Worm (Caenorhabditis elegans) whole organism, L4 larva: ENCODE results near the gene cyp-35A3.

Experiments used
- Y105C5A.15 ChIP-seq: fragments of 200-800 bp; sonication (Bioruptor generic); IDR thresholded peaks from 2 replicates; pipeline ENCODE4 v1.3.6; 2022; ENCODE audit warnings: missing genetic modification characterization, missing compliant biosample characterization
- ceh-62 ChIP-seq: sonication (generic microtip); optimal IDR thresholded peaks from 2 replicates; lab custom pipeline; 2017; ENCODE audit warnings: missing biosample characterization, missing genetic modification characterization
- egl-27 ChIP-seq: sonication (generic microtip); optimal IDR thresholded peaks from 3 replicates; lab custom pipeline; 2017; ENCODE audit warnings: missing biosample characterization, missing genetic modification reagents, missing genetic modification characterization
- lin-13 ChIP-seq: fragments of 150-350 bp; optimal IDR thresholded peaks from 2 replicates; lab custom pipeline; 2014; ENCODE audit warnings: missing biosample characterization, missing genetic modification reagents, missing genetic modification characterization
- lsy-2 ChIP-seq, 2 experiments: fragments of 150-350 bp in 1 of 2; sonication (generic microtip) in 1 of 2; optimal IDR thresholded peaks; 2 replicates each; lab custom pipeline; 2014 to 2017; ENCODE audit warnings: missing biosample characterization in 2 of 2, missing genetic modification characterization in 2 of 2
- nhr-237 ChIP-seq: sonication (generic microtip); optimal IDR thresholded peaks from 2 replicates; lab custom pipeline; 2017; ENCODE audit warnings: missing biosample characterization, missing genetic modification characterization
- nhr-76 ChIP-seq: fragments of 150-350 bp; optimal IDR thresholded peaks from 2 replicates; lab custom pipeline; 2014; ENCODE audit warnings: missing biosample characterization, missing genetic modification characterization
- rbr-2 ChIP-seq: sonication (generic microtip); optimal IDR thresholded peaks from 2 replicates; lab custom pipeline; 2016; ENCODE audit warnings: missing genotype, missing genetic modification characterization, missing compliant biosample characterization
- tag-97 ChIP-seq: fragments of 200-800 bp; sonication (Bioruptor generic); IDR thresholded peaks from 2 replicates; pipeline ENCODE4 v1.3.6; 2022; ENCODE audit warnings: missing genetic modification characterization, missing compliant biosample characterization
- zag-1 ChIP-seq: fragments of 150-350 bp; optimal IDR thresholded peaks from 2 replicates; lab custom pipeline; 2014; ENCODE audit warnings: missing biosample characterization, missing genetic modification characterization
- ztf-11 ChIP-seq: fragments of 150-350 bp; optimal IDR thresholded peaks from 2 replicates; lab custom pipeline; 2014; ENCODE audit warnings: missing biosample characterization, missing genetic modification characterization

DNA sequence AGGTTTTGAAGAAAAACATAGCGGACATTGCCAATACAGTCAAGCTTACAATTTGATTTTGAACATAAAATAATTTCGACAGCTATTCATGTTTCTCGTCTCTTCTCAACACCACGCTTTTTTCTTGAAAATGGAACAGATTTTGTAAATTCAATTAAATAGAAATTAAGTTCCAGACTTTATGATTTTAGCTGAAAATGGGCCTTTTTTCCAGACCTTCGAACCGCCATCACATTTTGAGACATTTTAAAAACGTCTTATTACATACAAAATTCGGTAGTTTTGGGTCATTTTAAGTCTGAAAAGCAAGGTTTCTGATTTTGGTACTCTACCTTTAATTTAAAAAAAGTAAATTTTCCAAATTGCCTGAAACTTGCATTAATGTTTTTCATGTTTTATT is 15.7 kb downstream of the cyp-35A3 start, which contains the start of gene C49G7.12:
- TF ChIP-seq ceh-62 (tag; lab: Kevin White, UChicago) (no peak), egl-27 (tag; lab: Kevin White, UChicago) (no peak), lsy-2 (tag; optimal IDR thresholded peaks at IDR 0.05; lab: Kevin White, UChicago) (no peak), rbr-2 (no peak), nhr-76 (tag; lab: Kevin White, UChicago) (no peak), nhr-237 (tag; lab: Kevin White, UChicago) (no peak), tag-97 (GFP tag; lab: Robert Waterston, UW) (no peak), zag-1 (tag; lab: Kevin White, UChicago) (no peak), lin-13 (no peak), Y105C5A.15 (GFP tag; lab: Robert Waterston, UW) (no peak), ztf-11 (tag; lab: Kevin White, UChicago) (no peak)
